Worm (Caenorhabditis elegans) whole organism, L1 larva: Measurements from ENCODE around the gene col-127.

Source experiments
- C04F5.9 ChIP-seq: sonication (generic microtip); optimal IDR thresholded peaks from 2 replicates; lab custom pipeline; 2016; ENCODE audit warnings: missing genetic modification characterization, missing compliant biosample characterization
- C16A3.4 ChIP-seq: fragments of 150-350 bp; optimal IDR thresholded peaks from 2 replicates; lab custom pipeline; 2014; ENCODE audit warnings: missing biosample characterization, missing genetic modification characterization
- C34B4.2 ChIP-seq: sonication (generic microtip); optimal IDR thresholded peaks from 2 replicates; lab custom pipeline; 2017; ENCODE audit warnings: mild to moderate bottlenecking, missing genetic modification characterization, missing compliant biosample characterization
- F16B12.6 ChIP-seq: fragments of 150-350 bp; optimal IDR thresholded peaks from 2 replicates; lab custom pipeline; 2014; ENCODE audit warnings: missing biosample characterization, missing genetic modification characterization
- ama-1 ChIP-seq: fragments of 150-350 bp; optimal IDR thresholded peaks from 2 replicates; lab custom pipeline; 2014
- blmp-1 ChIP-seq: fragments of 150-350 bp; optimal IDR thresholded peaks from 2 replicates; lab custom pipeline; 2014; ENCODE audit warnings: missing biosample characterization, missing genetic modification characterization
- ceh-63 ChIP-seq: fragments of 200-800 bp; sonication (Bioruptor generic); optimal IDR thresholded peaks from 2 replicates; lab custom pipeline; 2018; ENCODE audit warnings: mild to moderate bottlenecking, missing genetic modification characterization, missing compliant biosample characterization
- ceh-8 ChIP-seq: fragments of 200-800 bp; sonication (Bioruptor generic); optimal IDR thresholded peaks from 2 replicates; lab custom pipeline; 2018; ENCODE audit warnings: mild to moderate bottlenecking, missing genetic modification characterization, moderate library complexity, missing compliant biosample characterization
- ces-1 ChIP-seq: fragments of 150-350 bp; optimal IDR thresholded peaks from 2 replicates; lab custom pipeline; 2014; ENCODE audit warnings: missing biosample characterization, missing genetic modification reagents, missing genetic modification characterization
- efl-3 ChIP-seq: fragments of 200-800 bp; sonication (Bioruptor generic); optimal IDR thresholded peaks from 2 replicates; lab custom pipeline; 2018; ENCODE audit warnings: mild to moderate bottlenecking, missing genetic modification characterization, missing compliant biosample characterization
- egl-13 ChIP-seq: sonication (generic microtip); optimal IDR thresholded peaks from 2 replicates; lab custom pipeline; 2016; ENCODE audit warnings: missing genotype, missing genetic modification reagents, missing genetic modification characterization, missing compliant biosample characterization
- elt-3 ChIP-seq, 6 experiments: fragments of 150-350 bp in 1 of 6; sonication (generic microtip); optimal IDR thresholded peaks; 2 replicates each; lab custom pipeline; 2017 to 2018; ENCODE audit warnings: missing biosample characterization in 6 of 6, missing genetic modification characterization in 6 of 6, inconsistent platforms in 1 of 6
- ets-5 ChIP-seq: fragments of 200-800 bp; sonication (Bioruptor generic); IDR thresholded peaks from 2 replicates; pipeline ENCODE4 v1.3.6; 2022; ENCODE audit warnings: missing genetic modification characterization, missing compliant biosample characterization
- fkh-10 ChIP-seq: sonication (generic microtip); optimal IDR thresholded peaks from 2 replicates; lab custom pipeline; 2017; ENCODE audit warnings: missing biosample characterization, missing genetic modification reagents, missing genetic modification characterization
- fkh-8 ChIP-seq: sonication (generic microtip); optimal IDR thresholded peaks from 2 replicates; lab custom pipeline; 2016; ENCODE audit warnings: mild to moderate bottlenecking, missing genetic modification characterization, missing compliant biosample characterization
- fos-1 ChIP-seq: fragments of 150-350 bp; optimal IDR thresholded peaks from 2 replicates; lab custom pipeline; 2014; ENCODE audit warnings: missing biosample characterization, missing genetic modification characterization
- grh-1 ChIP-seq: fragments of 200-800 bp; sonication (Bioruptor generic); IDR thresholded peaks from 2 replicates; pipeline ENCODE4 v1.3.6; 2022; ENCODE audit warnings: missing genetic modification reagents, missing genetic modification characterization, missing compliant biosample characterization
- hlh-17 ChIP-seq: fragments of 200-800 bp; sonication (Bioruptor generic); optimal IDR thresholded peaks from 2 replicates; lab custom pipeline; 2018; ENCODE audit warnings: missing genetic modification characterization, mild to moderate bottlenecking, missing compliant biosample characterization, moderate library complexity, borderline replicate concordance
- hlh-4 ChIP-seq: sonication (generic microtip); optimal IDR thresholded peaks from 2 replicates; lab custom pipeline; 2016; ENCODE audit warnings: mild to moderate bottlenecking, missing genetic modification characterization, missing compliant biosample characterization
- irx-1 ChIP-seq: sonication (generic microtip); optimal IDR thresholded peaks from 2 replicates; lab custom pipeline; 2016; ENCODE audit warnings: missing genetic modification characterization, missing compliant biosample characterization
- isw-1 ChIP-seq: fragments of 200-800 bp; sonication (Bioruptor generic); IDR thresholded peaks from 2 replicates; pipeline ENCODE4 v1.3.6; 2022; ENCODE audit warnings: missing genetic modification characterization, missing compliant biosample characterization
- jun-1 ChIP-seq: fragments of 150-350 bp; optimal IDR thresholded peaks from 2 replicates; lab custom pipeline; 2014; ENCODE audit warnings: missing biosample characterization, missing genetic modification reagents, missing genetic modification characterization
- lin-14 ChIP-seq: fragments of 200-800 bp; sonication (Bioruptor generic); optimal IDR thresholded peaks from 2 replicates; lab custom pipeline; 2018; ENCODE audit warnings: mild to moderate bottlenecking, missing genetic modification characterization, moderate library complexity, missing compliant biosample characterization
- lir-3 ChIP-seq: sonication (generic microtip); optimal IDR thresholded peaks from 2 replicates; lab custom pipeline; 2016; ENCODE audit warnings: mild to moderate bottlenecking, missing genetic modification characterization, moderate library complexity, missing compliant biosample characterization; ENCODE audit not compliant: poor library complexity
- lsy-2 ChIP-seq, 2 experiments: fragments of 150-350 bp; optimal IDR thresholded peaks; 2 replicates each; lab custom pipeline; 2014; ENCODE audit warnings: missing biosample characterization in 2 of 2, missing genetic modification characterization in 2 of 2
- mef-2 ChIP-seq: fragments of 150-350 bp; optimal IDR thresholded peaks from 2 replicates; lab custom pipeline; 2014; ENCODE audit warnings: missing biosample characterization, missing genetic modification characterization
- nhr-11 ChIP-seq: fragments of 150-350 bp; optimal IDR thresholded peaks from 2 replicates; lab custom pipeline; 2014; ENCODE audit warnings: missing biosample characterization, missing genetic modification characterization
- nhr-19 ChIP-seq: fragments of 200-800 bp; sonication (Bioruptor generic); conservative IDR thresholded peaks from 2 replicates; pipeline ENCODE4 v1.3.6; 2022; ENCODE audit warnings: missing genetic modification characterization, missing compliant biosample characterization
- nhr-20 ChIP-seq: sonication (generic microtip); optimal IDR thresholded peaks from 2 replicates; lab custom pipeline; 2016; ENCODE audit warnings: mild to moderate bottlenecking, missing genetic modification characterization, missing compliant biosample characterization
- nhr-237 ChIP-seq: fragments of 150-350 bp; optimal IDR thresholded peaks from 2 replicates; lab custom pipeline; 2014; ENCODE audit warnings: missing biosample characterization, missing genetic modification characterization
- nhr-47 ChIP-seq: sonication (generic microtip); optimal IDR thresholded peaks from 2 replicates; lab custom pipeline; 2016; ENCODE audit warnings: mild to moderate bottlenecking, missing genetic modification characterization, moderate library complexity, missing compliant biosample characterization
- nhr-77 ChIP-seq: fragments of 150-350 bp; optimal IDR thresholded peaks from 2 replicates; lab custom pipeline; 2014; ENCODE audit warnings: missing biosample characterization, missing genetic modification characterization
- nhr-84 ChIP-seq: sonication (generic microtip); optimal IDR thresholded peaks from 2 replicates; lab custom pipeline; 2017; ENCODE audit warnings: missing biosample characterization, missing genetic modification characterization
- nhr-85 ChIP-seq: sonication (generic microtip); peaks from one replicate; lab custom pipeline; 2016; ENCODE audit warnings: missing genetic modification characterization, inconsistent platforms, missing compliant biosample characterization
- nhr-90 ChIP-seq: sonication (generic microtip); optimal IDR thresholded peaks from 2 replicates; lab custom pipeline; 2016; ENCODE audit warnings: mild to moderate bottlenecking, missing genetic modification characterization, missing compliant biosample characterization; ENCODE audit not compliant: poor library complexity
- pag-3 ChIP-seq: sonication (generic microtip); optimal IDR thresholded peaks from 2 replicates; lab custom pipeline; 2017; ENCODE audit warnings: missing genetic modification characterization, mild to moderate bottlenecking, missing compliant biosample characterization, antibody characterized with exemption, borderline replicate concordance; ENCODE audit not compliant: insufficient read depth
- pqm-1 ChIP-seq: sonication (generic microtip); optimal IDR thresholded peaks from 3 replicates; lab custom pipeline; 2017; ENCODE audit warnings: missing biosample characterization, missing genetic modification characterization
- skn-1 ChIP-seq: fragments of 150-350 bp; optimal IDR thresholded peaks from 2 replicates; lab custom pipeline; 2014; ENCODE audit warnings: missing biosample characterization, missing genetic modification characterization
- snpc-4 ChIP-seq: fragments of 150-350 bp; optimal IDR thresholded peaks from 2 replicates; lab custom pipeline; 2014; ENCODE audit warnings: missing biosample characterization, missing genetic modification characterization
- snu-23 ChIP-seq: sonication (generic microtip); optimal IDR thresholded peaks from 2 replicates; lab custom pipeline; 2016; ENCODE audit warnings: missing genetic modification characterization, missing compliant biosample characterization
- swsn-7 ChIP-seq: sonication (generic microtip); optimal IDR thresholded peaks from 2 replicates; lab custom pipeline; 2016; ENCODE audit warnings: missing genetic modification characterization, missing compliant biosample characterization
- unc-62 ChIP-seq: fragments of 150-350 bp; optimal IDR thresholded peaks from 2 replicates; lab custom pipeline; 2014; ENCODE audit warnings: missing biosample characterization, missing genetic modification reagents, missing genetic modification characterization
- ztf-11 ChIP-seq, 2 experiments: sonication (generic microtip); optimal IDR thresholded peaks; 2 replicates each; lab custom pipeline; 2016 to 2017; ENCODE audit warnings: missing genetic modification characterization in 2 of 2, missing biosample characterization in 1 of 2, missing compliant biosample characterization in 1 of 2
- ztf-4 ChIP-seq: fragments of 150-350 bp; optimal IDR thresholded peaks from 2 replicates; lab custom pipeline; 2014; ENCODE audit warnings: missing biosample characterization, missing genetic modification characterization

The col-127 gene

ce11 chrIV:11310624-11311023, 44.6 kb upstream of the col-127 start, which contains the start of gene znf-207 (continued):
- no peak for TF ChIP-seq elt-3 (tag; optimal IDR thresholded peaks at IDR 0.05; lab: Kevin White, UChicago)
- TF ChIP-seq ama-1: no peak
- peak; percentile 32 for TF ChIP-seq nhr-20
- TF ChIP-seq hlh-4 (tag; lab: Kevin White, UChicago): no peak
- peak; percentile 42 for TF ChIP-seq nhr-47 (tag; lab: Kevin White, UChicago)
- TF ChIP-seq ceh-63 (GFP tag; lab: Kevin White, UChicago): no peak
- TF ChIP-seq lsy-2 (tag; optimal IDR thresholded peaks at IDR 0.05; lab: Kevin White, UChicago): peak; percentile 3 to 56
- TF ChIP-seq ceh-8 (GFP tag; lab: Kevin White, UChicago): no peak
- no peak for TF ChIP-seq nhr-237 (tag; lab: Kevin White, UChicago)
- no peak for TF ChIP-seq efl-3 (GFP tag; lab: Kevin White, UChicago)
- TF ChIP-seq irx-1: peak; percentile 5
- TF ChIP-seq skn-1: peak; percentile 41
- TF ChIP-seq ztf-4 (tag; lab: Kevin White, UChicago): no peak
- peak; percentile 30 for TF ChIP-seq swsn-7 (tag; lab: Kevin White, UChicago)
- no peak for TF ChIP-seq C04F5.9 (tag; lab: Kevin White, UChicago)
- TF ChIP-seq unc-62 (GFP tag; lab: Kevin White, UChicago): no peak
- peak; percentile 41 for TF ChIP-seq fkh-8 (tag; lab: Kevin White, UChicago)
- no peak for TF ChIP-seq mef-2 (tag; lab: Kevin White, UChicago)
- no peak for TF ChIP-seq jun-1 (tag; lab: Kevin White, UChicago)
- TF ChIP-seq lin-14: peak; percentile 70
- TF ChIP-seq C16A3.4 (tag; lab: Kevin White, UChicago): peak; percentile 48
- TF ChIP-seq hlh-17 (GFP tag; lab: Kevin White, UChicago): no peak
- TF ChIP-seq nhr-11 (tag; lab: Kevin White, UChicago): no peak
- peak; percentile 1 for TF ChIP-seq lir-3 (tag; lab: Kevin White, UChicago)
- peak; percentile 22 for TF ChIP-seq nhr-85 (tag; lab: Kevin White, UChicago)
- TF ChIP-seq ztf-11 (tag; optimal IDR thresholded peaks at IDR 0.05; lab: Kevin White, UChicago): no peak
- TF ChIP-seq snpc-4: no peak
- no peak for TF ChIP-seq egl-13
- TF ChIP-seq ets-5: no peak
- no peak for TF ChIP-seq nhr-84
- peak; percentile 80 for TF ChIP-seq ces-1 (GFP tag; lab: Kevin White, UChicago)
- TF ChIP-seq C34B4.2 (tag; lab: Kevin White, UChicago): no peak
- TF ChIP-seq fkh-10 (GFP tag; lab: Kevin White, UChicago): peak; percentile 15
- TF ChIP-seq F16B12.6: peak; percentile 8
- TF ChIP-seq blmp-1 (tag; lab: Kevin White, UChicago): peak; percentile 20
- no peak for TF ChIP-seq pqm-1 (tag; lab: Kevin White, UChicago)
- no peak for TF ChIP-seq isw-1

- no peak for TF ChIP-seq nhr-77 (tag; lab: Kevin White, UChicago)
- no peak for TF ChIP-seq pag-3 (tag; lab: Kevin White, UChicago)
- TF ChIP-seq grh-1 (GFP tag; lab: Robert Waterston, UW): no peak
- no peak for TF ChIP-seq blmp-1 (tag; lab: Kevin White, UChicago)
- no peak for TF ChIP-seq hlh-4 (tag; lab: Kevin White, UChicago)
- no peak for TF ChIP-seq ama-1
- TF ChIP-seq nhr-90: no peak
- no peak for TF ChIP-seq fos-1 (tag; lab: Kevin White, UChicago)
- no peak for TF ChIP-seq efl-3 (GFP tag; lab: Kevin White, UChicago)
- no peak for TF ChIP-seq nhr-19 (GFP tag; lab: Robert Waterston, UW)
- no peak for TF ChIP-seq snu-23
- TF ChIP-seq isw-1: no peak
- TF ChIP-seq, all 84 proteins: peak for 0
These were observed 41.8 kb upstream of the col-127 start for ce11 chrIV:11307770-11308169.
